Worm (Caenorhabditis elegans) whole organism, young adult: ENCODE results near the gene slc-36.5.
A peak's percentile ranks its signal among the peaks of the same experiment; 100 is the strongest.

Experiments
- B0019.2 ChIP-seq: fragments of 200-800 bp; sonication (Bioruptor generic); conservative IDR thresholded peaks from 2 replicates; pipeline ENCODE4 v1.3.6; 2022; ENCODE audit warnings: missing genetic modification reagents, missing genetic modification characterization, missing compliant biosample characterization
- B0261.1 ChIP-seq: sonication (generic microtip); optimal IDR thresholded peaks from 2 replicates; lab custom pipeline; 2016; ENCODE audit warnings: mild to moderate bottlenecking, missing genetic modification characterization, moderate library complexity, missing compliant biosample characterization
- D2030.7 ChIP-seq: fragments of 200-800 bp; sonication (Bioruptor generic); IDR thresholded peaks from 2 replicates; pipeline ENCODE4 v1.3.6; 2022; ENCODE audit warnings: missing genetic modification reagents, missing genetic modification characterization, missing compliant biosample characterization
- F22D6.2 ChIP-seq: sonication (generic microtip); optimal IDR thresholded peaks from 2 replicates; lab custom pipeline; 2016; ENCODE audit warnings: mild to moderate bottlenecking, missing genetic modification characterization, missing compliant biosample characterization
- F37B4.10 ChIP-seq: fragments of 200-800 bp; sonication (Bioruptor generic); IDR thresholded peaks from 2 replicates; pipeline ENCODE4 v1.3.6; 2022; ENCODE audit warnings: missing genetic modification characterization, missing compliant biosample characterization
- F39B2.1 ChIP-seq: fragments of 200-800 bp; sonication (Bioruptor generic); IDR thresholded peaks from 2 replicates; pipeline ENCODE4 v1.3.6; 2022; ENCODE audit warnings: missing genetic modification reagents, missing genetic modification characterization, missing compliant biosample characterization
- F55B11.4 ChIP-seq: sonication (generic microtip); optimal IDR thresholded peaks from 2 replicates; lab custom pipeline; 2016; ENCODE audit warnings: missing compliant biosample characterization, missing genetic modification characterization, borderline replicate concordance; ENCODE audit not compliant: insufficient read depth
- F57A8.1 ChIP-seq: fragments of 200-800 bp; sonication (Bioruptor generic); optimal IDR thresholded peaks from 2 replicates; lab custom pipeline; 2018; ENCODE audit warnings: mild to moderate bottlenecking, missing genetic modification characterization, moderate library complexity, missing compliant biosample characterization
- K11D2.4 ChIP-seq: fragments of 200-800 bp; sonication (Bioruptor generic); IDR thresholded peaks from 2 replicates; pipeline ENCODE4 v1.3.6; 2022; ENCODE audit warnings: missing genetic modification reagents, missing genetic modification characterization, missing compliant biosample characterization
- T26A5.8 ChIP-seq: sonication (generic microtip); optimal IDR thresholded peaks from 2 replicates; lab custom pipeline; 2016; ENCODE audit warnings: missing genetic modification characterization, missing compliant biosample characterization
- Y53F4B.3 ChIP-seq: fragments of 200-800 bp; sonication (Bioruptor generic); IDR thresholded peaks from 2 replicates; pipeline ENCODE4 v1.3.6; 2022; ENCODE audit warnings: missing genetic modification reagents, missing genetic modification characterization, missing compliant biosample characterization
- Y56A3A.18 ChIP-seq: fragments of 200-800 bp; sonication (Bioruptor generic); IDR thresholded peaks from 2 replicates; pipeline ENCODE4 v1.3.6; 2022; ENCODE audit warnings: missing genetic modification reagents, missing genetic modification characterization, missing compliant biosample characterization
- Y67H2A.10 ChIP-seq: fragments of 200-800 bp; sonication (Bioruptor generic); conservative IDR thresholded peaks from 2 replicates; pipeline ENCODE4 v1.3.6; 2022; ENCODE audit warnings: missing genetic modification reagents, missing genetic modification characterization, missing compliant biosample characterization
- ama-1 ChIP-seq, 3 experiments: fragments of 150-350 bp in 1 of 3; sonication (generic microtip) in 2 of 3; optimal IDR thresholded peaks; 2 replicates each; lab custom pipeline; 2014 to 2018; ENCODE audit warnings: missing biosample characterization in 2 of 3, missing genetic modification characterization in 2 of 3, missing genetic modification reagents in 2 of 3
- aptf-3 ChIP-seq: fragments of 200-800 bp; sonication (Bioruptor generic); IDR thresholded peaks from 2 replicates; pipeline ENCODE4 v1.3.6; 2022; ENCODE audit warnings: missing genetic modification characterization, missing compliant biosample characterization
- attf-5 ChIP-seq: fragments of 200-800 bp; sonication (Bioruptor generic); optimal IDR thresholded peaks from 2 replicates; lab custom pipeline; 2018; ENCODE audit warnings: mild to moderate bottlenecking, missing genetic modification characterization, missing compliant biosample characterization
- ceh-27 ChIP-seq: fragments of 200-800 bp; sonication (Bioruptor generic); optimal IDR thresholded peaks from 2 replicates; lab custom pipeline; 2018; ENCODE audit warnings: mild to moderate bottlenecking, missing genetic modification characterization, moderate library complexity, missing compliant biosample characterization
- ceh-79 ChIP-seq: sonication (generic microtip); optimal IDR thresholded peaks from 2 replicates; lab custom pipeline; 2017; ENCODE audit warnings: mild to moderate bottlenecking, missing genetic modification characterization, missing compliant biosample characterization
- dox-1 ChIP-seq: fragments of 200-800 bp; sonication (Bioruptor generic); IDR thresholded peaks from 2 replicates; pipeline ENCODE4 v1.3.6; 2022; ENCODE audit warnings: missing genetic modification reagents, missing genetic modification characterization, missing compliant biosample characterization
- ekl-4 ChIP-seq: fragments of 200-800 bp; sonication (Bioruptor generic); IDR thresholded peaks from 2 replicates; pipeline ENCODE4 v1.3.6; 2022; ENCODE audit warnings: missing genetic modification reagents, missing genetic modification characterization, missing compliant biosample characterization
- gei-17 ChIP-seq: fragments of 200-800 bp; sonication (Bioruptor generic); optimal IDR thresholded peaks from 2 replicates; lab custom pipeline; 2018; ENCODE audit warnings: mild to moderate bottlenecking, missing genetic modification characterization, missing compliant biosample characterization
- hmg-1.2 ChIP-seq: fragments of 200-800 bp; sonication (Bioruptor generic); IDR thresholded peaks from 2 replicates; pipeline ENCODE4 v1.3.6; 2022; ENCODE audit warnings: missing genetic modification reagents, missing genetic modification characterization, missing compliant biosample characterization
- hrde-1 ChIP-seq: sonication (generic microtip); optimal IDR thresholded peaks from 2 replicates; lab custom pipeline; 2016; ENCODE audit warnings: missing genetic modification characterization, mild to moderate bottlenecking, missing compliant biosample characterization, moderate library complexity, missing genotype, missing genetic modification reagents, borderline replicate concordance
- hsf-1 ChIP-seq: fragments of 200-800 bp; sonication (Bioruptor generic); IDR thresholded peaks from 2 replicates; pipeline ENCODE4 v1.3.6; 2022; ENCODE audit warnings: missing genetic modification reagents, missing genetic modification characterization, missing compliant biosample characterization
- let-526 ChIP-seq: fragments of 200-800 bp; sonication (Bioruptor generic); IDR thresholded peaks from 2 replicates; pipeline ENCODE4 v1.3.6; 2022; ENCODE audit warnings: missing genetic modification reagents, missing genetic modification characterization, missing compliant biosample characterization
- lin-26 ChIP-seq: fragments of 200-800 bp; sonication (Bioruptor generic); IDR thresholded peaks from 2 replicates; pipeline ENCODE4 v1.3.6; 2022; ENCODE audit warnings: missing genetic modification reagents, missing genetic modification characterization, missing compliant biosample characterization
- lsl-1 ChIP-seq: fragments of 200-800 bp; sonication (Bioruptor generic); optimal IDR thresholded peaks from 2 replicates; lab custom pipeline; 2018; ENCODE audit warnings: mild to moderate bottlenecking, missing genetic modification characterization, moderate library complexity, missing compliant biosample characterization
- lsy-27 ChIP-seq: sonication (generic microtip); optimal IDR thresholded peaks from 2 replicates; lab custom pipeline; 2017; ENCODE audit warnings: missing genetic modification characterization, mild to moderate bottlenecking, missing compliant biosample characterization, antibody characterized with exemption, missing genotype, borderline replicate concordance; ENCODE audit not compliant: insufficient read depth
- madf-10 ChIP-seq: sonication (generic microtip); optimal IDR thresholded peaks from 2 replicates; lab custom pipeline; 2016; ENCODE audit warnings: mild to moderate bottlenecking, missing genetic modification characterization, missing compliant biosample characterization
- madf-3 ChIP-seq: fragments of 200-800 bp; sonication (Bioruptor generic); IDR thresholded peaks from 2 replicates; pipeline ENCODE4 v1.3.6; 2022; ENCODE audit warnings: missing genetic modification reagents, missing genetic modification characterization, missing compliant biosample characterization
- madf-8 ChIP-seq: fragments of 200-800 bp; sonication (Bioruptor generic); conservative IDR thresholded peaks from 2 replicates; pipeline ENCODE4 v1.3.6; 2022; ENCODE audit warnings: missing genetic modification reagents, missing genetic modification characterization, missing compliant biosample characterization
- mes-4 ChIP-seq: sonication (generic microtip); optimal IDR thresholded peaks from 2 replicates; lab custom pipeline; 2016; ENCODE audit warnings: missing genotype, missing genetic modification characterization, missing compliant biosample characterization
- mxl-1 ChIP-seq: sonication (generic microtip); optimal IDR thresholded peaks from 2 replicates; lab custom pipeline; 2016; ENCODE audit warnings: missing genetic modification characterization, missing compliant biosample characterization
- nfyb-1 ChIP-seq: fragments of 200-800 bp; sonication (Bioruptor generic); IDR thresholded peaks from 2 replicates; pipeline ENCODE4 v1.3.6; 2022; ENCODE audit warnings: missing genetic modification reagents, missing genetic modification characterization, missing compliant biosample characterization
- pha-4 ChIP-seq: fragments of 150-350 bp; sonication (generic microtip); optimal IDR thresholded peaks from 2 replicates; lab custom pipeline; 2014; ENCODE audit warnings: missing biosample characterization, missing genetic modification reagents, missing genetic modification characterization
- sdz-38 ChIP-seq: sonication (generic microtip); optimal IDR thresholded peaks from 2 replicates; lab custom pipeline; 2016; ENCODE audit warnings: missing genotype, missing genetic modification characterization, missing compliant biosample characterization
- sea-2 ChIP-seq: fragments of 200-800 bp; sonication (Bioruptor generic); IDR thresholded peaks from 2 replicates; pipeline ENCODE4 v1.3.6; 2022; ENCODE audit warnings: missing genetic modification characterization, missing compliant biosample characterization
- snpc-1.1 ChIP-seq: sonication (generic microtip); optimal IDR thresholded peaks from 2 replicates; lab custom pipeline; 2017; ENCODE audit warnings: missing genetic modification characterization, mild to moderate bottlenecking, missing compliant biosample characterization, antibody characterized with exemption, moderate library complexity, missing genotype, missing genetic modification reagents; ENCODE audit not compliant: insufficient read depth
- somi-1 ChIP-seq: fragments of 200-800 bp; sonication (Bioruptor generic); optimal IDR thresholded peaks from 2 replicates; lab custom pipeline; 2018; ENCODE audit warnings: mild to moderate bottlenecking, missing genetic modification characterization, missing compliant biosample characterization
- sptf-2 ChIP-seq: fragments of 200-800 bp; sonication (Bioruptor generic); optimal IDR thresholded peaks from 2 replicates; lab custom pipeline; 2018; ENCODE audit warnings: mild to moderate bottlenecking, missing genetic modification characterization, missing compliant biosample characterization
- tbp1 ChIP-seq: fragments of 200-800 bp; sonication (Bioruptor generic); optimal IDR thresholded peaks from 2 replicates; lab custom pipeline; 2018; ENCODE audit warnings: mild to moderate bottlenecking, missing genetic modification characterization, missing compliant biosample characterization
- zim-3 ChIP-seq: sonication (generic microtip); optimal IDR thresholded peaks from 2 replicates; lab custom pipeline; 2017; ENCODE audit warnings: mild to moderate bottlenecking, missing genetic modification characterization, moderate library complexity, missing compliant biosample characterization
- ztf-18 ChIP-seq: sonication (generic microtip); optimal IDR thresholded peaks from 2 replicates; lab custom pipeline; 2016; ENCODE audit warnings: missing genotype, mild to moderate bottlenecking, missing genetic modification characterization, missing compliant biosample characterization
- ztf-25 ChIP-seq: fragments of 200-800 bp; sonication (Bioruptor generic); IDR thresholded peaks from 2 replicates; pipeline ENCODE4 v1.3.6; 2022; ENCODE audit warnings: missing genetic modification reagents, missing genetic modification characterization, missing compliant biosample characterization
- ztf-26 ChIP-seq: sonication (generic microtip); optimal IDR thresholded peaks from 2 replicates; lab custom pipeline; 2017; ENCODE audit warnings: missing genetic modification characterization, missing compliant biosample characterization
- ztf-6 ChIP-seq: fragments of 200-800 bp; sonication (Bioruptor generic); IDR thresholded peaks from 2 replicates; pipeline ENCODE4 v1.3.6; 2022; ENCODE audit warnings: missing genetic modification reagents, missing genetic modification characterization, missing compliant biosample characterization

Gene slc-36.5

ce11 chrII:6858835-6859234 lies 18.0 kb downstream of the slc-36.5 start (continued):
- no peak for TF ChIP-seq madf-3 (GFP tag; lab: Robert Waterston, UW)

- TF ChIP-seq B0019.2 (GFP tag; lab: Robert Waterston, UW), result no peak
- TF ChIP-seq sea-2, result no peak
- no peak for TF ChIP-seq hmg-1.2 (GFP tag; lab: Robert Waterston, UW)
- no peak for TF ChIP-seq T26A5.8 (tag; lab: Kevin White, UChicago)
- no peak for TF ChIP-seq F55B11.4
- no peak for TF ChIP-seq zim-3
- no peak for TF ChIP-seq ztf-6
- TF ChIP-seq ztf-25, result no peak
- TF ChIP-seq lsl-1 (GFP tag; lab: Kevin White, UChicago), result no peak
- no peak for TF ChIP-seq dox-1 (GFP tag; lab: Robert Waterston, UW)
- TF ChIP-seq hsf-1, result no peak
- no peak for TF ChIP-seq aptf-3
- no peak for TF ChIP-seq attf-5 (GFP tag; lab: Kevin White, UChicago)
- no peak for TF ChIP-seq somi-1 (GFP tag; lab: Kevin White, UChicago)
- no peak for TF ChIP-seq D2030.7 (GFP tag; lab: Robert Waterston, UW)
- TF ChIP-seq let-526, result no peak
- TF ChIP-seq F57A8.1, result no peak
- no peak for TF ChIP-seq Y53F4B.3 (GFP tag; lab: Robert Waterston, UW)
- TF ChIP-seq mxl-1 (tag; lab: Kevin White, UChicago), result no peak
- no peak for TF ChIP-seq sptf-2
- TF ChIP-seq, all 124 proteins: peak for 0
Measured at ce11 chrII:6858201-6858600, 18.7 kb downstream of the slc-36.5 start, which contains the start of gene dnj-5. Gene dnj-5, minus strand, starts transcription at chrII:6858301.

- TF ChIP-seq ztf-26 (tag; lab: Kevin White, UChicago) (peak; percentile 45), dox-1 (GFP tag; lab: Robert Waterston, UW) (peak; percentile 88), lsy-27 (no peak), hrde-1 (tag; lab: Kevin White, UChicago) (peak; percentile 48), snpc-1.1 (no peak), ceh-27 (peak; percentile 65), pha-4 (no peak), ama-1 (optimal IDR thresholded peaks at IDR 0.05; lab: Kevin White, UChicago) (no peak), ama-1 (GFP tag; optimal IDR thresholded peaks at IDR 0.05; lab: Kevin White, UChicago) (peak; percentile 33 to 87), let-526 (no peak), ceh-79 (tag; lab: Kevin White, UChicago) (no peak), lin-26 (GFP tag; lab: Robert Waterston, UW) (peak; percentile 75), Y56A3A.18 (GFP tag; lab: Robert Waterston, UW) (0 out of 2 replicates have a peak, but pooled peaks have one; percentile 35), Y67H2A.10 (GFP tag; lab: Robert Waterston, UW) (0 out of 2 replicates have a peak, but pooled peaks have one; percentile 46), F37B4.10 (GFP tag; lab: Robert Waterston, UW) (0 out of 2 replicates have a peak, but pooled peaks have one; percentile 55), ekl-4 (GFP tag; lab: Robert Waterston, UW) (0 out of 2 replicates have a peak, but pooled peaks have one; percentile 9), F55B11.4 (no peak), F39B2.1 (no peak), madf-8 (GFP tag; lab: Robert Waterston, UW) (no peak), gei-17 (no peak), mes-4 (no peak), B0261.1 (tag; lab: Kevin White, UChicago) (peak; percentile 78), sdz-38 (tag; lab: Kevin White, UChicago) (no peak), T26A5.8 (tag; lab: Kevin White, UChicago) (no peak), tbp1 (GFP tag; lab: Kevin White, UChicago) (peak; percentile 93), K11D2.4 (GFP tag; lab: Robert Waterston, UW) (peak; percentile 71; the same call in 1 of the 2 replicates), ztf-18 (tag; lab: Kevin White, UChicago) (peak; percentile 51), F22D6.2 (tag; lab: Kevin White, UChicago) (no peak), madf-10 (tag; lab: Kevin White, UChicago) (peak; percentile 68), nfyb-1 (GFP tag; lab: Robert Waterston, UW) (peak; percentile 61)
Measured at ce11 chrII:6853059-6853466, 23.8 kb downstream of the slc-36.5 start.
